Fruit fly (Drosophila melanogaster): ENCODE results near the gene CG34155.

CG34155 gene

DNA sequence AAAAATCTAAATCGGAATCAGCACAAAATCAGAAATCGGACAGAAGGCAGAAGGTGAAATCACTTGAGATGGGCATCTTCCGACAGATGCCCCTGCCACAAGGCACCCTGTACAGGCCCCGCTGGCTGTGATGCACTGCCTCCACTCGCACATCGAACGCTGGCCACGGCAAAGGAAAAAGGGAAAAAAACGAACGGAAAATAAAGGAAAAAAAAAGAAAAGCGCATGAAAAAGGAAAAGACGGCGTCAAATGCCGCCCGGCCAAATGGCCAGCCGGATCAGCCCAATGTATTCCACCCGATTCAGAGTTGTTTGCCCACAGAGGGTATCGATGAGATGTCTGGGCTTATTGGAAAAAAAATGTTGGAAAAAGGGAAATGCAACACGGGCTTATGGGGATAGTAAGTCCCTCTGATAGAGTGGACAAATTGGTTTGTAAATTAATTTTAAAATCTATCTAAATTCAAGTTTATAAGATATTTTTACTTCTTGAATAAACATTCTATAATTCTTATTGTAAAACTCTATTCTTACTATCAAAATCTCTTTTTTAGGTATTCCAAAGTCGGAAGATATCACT lies 28.8 kb downstream of the CG34155 start (continued):
- TF ChIP-seq ATbp (GFP tag; optimal IDR thresholded peaks at IDR 0.05), result no peak
- TF ChIP-seq caup (GFP tag; optimal IDR thresholded peaks at IDR 0.05; ENCODE audit: severe bottlenecking), result no peak
- TF ChIP-seq CG3163 (GFP tag; optimal IDR thresholded peaks at IDR 0.05), result no peak
- peak; percentile 27 for TF ChIP-seq fd96Cb (tag; optimal IDR thresholded peaks at IDR 0.05)
- TF ChIP-seq CG2678 (tag; optimal IDR thresholded peaks at IDR 0.05), result peak; percentile 47
- no peak for TF ChIP-seq ftz-f1 (GFP tag; optimal IDR thresholded peaks at IDR 0.05)
- peak; percentile 9 for TF ChIP-seq CG6254 (GFP tag; optimal IDR thresholded peaks at IDR 0.05)
- no peak for TF ChIP-seq Gug (GFP tag; IDR thresholded peaks at IDR 0.05)
- TF ChIP-seq ERR (GFP tag; optimal IDR thresholded peaks at IDR 0.05), result no peak
- no peak for TF ChIP-seq peb (GFP tag; IDR thresholded peaks at IDR 0.05)
- no peak for TF ChIP-seq CG9932 (GFP tag; IDR thresholded peaks at IDR 0.05)
- TF ChIP-seq salm (tag; optimal IDR thresholded peaks at IDR 0.05), result no peak
- TF ChIP-seq bsh (GFP tag; optimal IDR thresholded peaks at IDR 0.05), result peak; percentile 3 to 28
- no peak for TF ChIP-seq CG9817 (tag; optimal IDR thresholded peaks at IDR 0.05)
- TF ChIP-seq CG18476 (GFP tag; optimal IDR thresholded peaks at IDR 0.05), result no peak
- TF ChIP-seq CG2202 (tag; optimal IDR thresholded peaks at IDR 0.05), result no peak
- TF ChIP-seq bcd (GFP tag; optimal IDR thresholded peaks at IDR 0.05), result peak; percentile 5
- TF ChIP-seq D19A (tag; optimal IDR thresholded peaks at IDR 0.05), result peak; percentile 31
- TF ChIP-seq cg (GFP tag; optimal IDR thresholded peaks at IDR 0.05), result no peak
- TF ChIP-seq Stat92E (GFP tag; optimal IDR thresholded peaks at IDR 0.05), result no peak
- peak; percentile 60 for TF ChIP-seq D19B (GFP tag; optimal IDR thresholded peaks at IDR 0.05)
- no peak for TF ChIP-seq CG10959 (GFP tag; IDR thresholded peaks at IDR 0.05)
- no peak for TF ChIP-seq amos (GFP tag; IDR thresholded peaks at IDR 0.05; ENCODE audit: partially characterized antibody)
- no peak for TF ChIP-seq Awh (GFP tag; IDR thresholded peaks at IDR 0.05)
- TF ChIP-seq CG6683 (GFP tag; optimal IDR thresholded peaks at IDR 0.05), result no peak
- TF ChIP-seq prd (optimal IDR thresholded peaks at IDR 0.05), result no peak
- TF ChIP-seq prd (GFP tag; IDR thresholded peaks at IDR 0.05), result no peak
- TF ChIP-seq CG2712 (tag; optimal IDR thresholded peaks at IDR 0.05), result peak; percentile 42
- TF ChIP-seq Dip2 (GFP tag; IDR thresholded peaks at IDR 0.05), result no peak
- no peak for TF ChIP-seq Sry-δ (GFP tag; optimal IDR thresholded peaks at IDR 0.05)
- no peak for TF ChIP-seq CG11093 (GFP tag; IDR thresholded peaks at IDR 0.05)
- TF ChIP-seq Vsx1 (GFP tag; optimal IDR thresholded peaks at IDR 0.05), result no peak
- no peak for TF ChIP-seq zfh2 (GFP tag; optimal IDR thresholded peaks at IDR 0.05)
- peak; percentile 27 for TF ChIP-seq grau (tag; optimal IDR thresholded peaks at IDR 0.05)
- peak; percentile 17 for TF ChIP-seq run (tag; optimal IDR thresholded peaks at IDR 0.05)
- TF ChIP-seq Poxn (GFP tag; IDR thresholded peaks at IDR 0.05), result no peak
- no peak for TF ChIP-seq ci (GFP tag; IDR thresholded peaks at IDR 0.05)
- peak; percentile 50 for TF ChIP-seq dmrt99B (tag; optimal IDR thresholded peaks at IDR 0.05)
- TF ChIP-seq nmo (GFP tag; optimal IDR thresholded peaks at IDR 0.05), result peak; percentile 32
- no peak for TF ChIP-seq tio (GFP tag; optimal IDR thresholded peaks at IDR 0.05)
- no peak for TF ChIP-seq CG8478 (optimal IDR thresholded peaks at IDR 0.05)
- no peak for TF ChIP-seq Elba2 (GFP tag; optimal IDR thresholded peaks at IDR 0.05)
- 0 out of 2 replicates have a peak, but pooled peaks have one; percentile 26 for TF ChIP-seq Drgx (GFP tag; IDR thresholded peaks at IDR 0.05)
- TF ChIP-seq CG7745 (tag; optimal IDR thresholded peaks at IDR 0.05), result no peak
- no peak for TF ChIP-seq fru (optimal IDR thresholded peaks at IDR 0.05)
- TF ChIP-seq Xbp1 (GFP tag; optimal IDR thresholded peaks at IDR 0.05), result peak; percentile 9
- no peak for TF ChIP-seq CG11398 (GFP tag; optimal IDR thresholded peaks at IDR 0.05)
- TF ChIP-seq Trl (optimal IDR thresholded peaks at IDR 0.05), result no peak
- TF ChIP-seq Trl (GFP tag; optimal IDR thresholded peaks at IDR 0.05), result no peak
- TF ChIP-seq CG3065 (GFP tag; optimal IDR thresholded peaks at IDR 0.05), result no peak
- TF ChIP-seq tll (GFP tag; optimal IDR thresholded peaks at IDR 0.05), result no peak

Data from whole organism, embryonic.